Fruit fly (Drosophila melanogaster): ENCODE data around the gene Msp300.

Gene Msp300

DNA sequence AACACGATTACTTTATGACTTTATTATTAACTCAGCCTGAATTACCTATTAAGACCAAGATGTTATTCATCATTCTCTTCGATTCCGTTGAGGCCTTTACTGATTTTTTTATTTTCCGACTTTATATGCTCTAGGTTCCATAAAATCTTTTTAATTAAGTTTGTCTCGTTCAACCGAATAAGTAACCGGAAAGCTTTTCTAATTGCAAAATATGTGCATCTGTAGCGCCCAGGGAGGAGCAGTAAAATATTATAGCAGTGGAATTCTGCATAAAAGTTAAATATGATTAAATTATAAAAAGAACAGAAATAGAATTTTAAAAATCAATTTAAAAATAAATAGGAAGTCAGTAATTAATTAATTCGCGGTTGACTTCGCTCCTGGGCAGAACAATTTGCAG is 115.8 kb downstream of the Msp300 start, which contains the start of the genes CG14034 and TpnC25D (continued):
- TF ChIP-seq CG2712 (tag; optimal IDR thresholded peaks at IDR 0.05) (no peak), CG4282 (GFP tag; optimal IDR thresholded peaks at IDR 0.05) (no peak)

DNA sequence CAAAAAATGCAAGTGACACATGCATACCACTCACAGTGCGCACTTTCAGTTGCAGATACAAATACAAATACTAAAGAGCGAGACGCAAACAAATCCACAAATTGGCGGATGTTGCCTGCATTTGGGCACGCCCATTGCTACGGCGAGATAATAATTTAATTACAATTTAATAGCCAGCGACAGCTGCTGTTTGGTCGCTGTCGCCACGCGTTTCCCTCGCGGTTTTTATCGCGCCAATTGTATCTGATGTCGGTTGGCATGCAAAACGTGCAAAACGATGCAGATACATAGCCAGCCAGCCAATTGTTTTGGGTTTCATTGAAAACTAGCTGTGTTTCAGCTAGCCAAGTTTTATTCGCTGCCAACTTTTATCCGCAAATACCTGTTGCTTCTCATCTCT is 122.6 kb downstream of the Msp300 start:
- peak; percentile 98 for TF ChIP-seq CG8359 (GFP tag; optimal IDR thresholded peaks at IDR 0.05; ENCODE audit: borderline replicate concordance)
- TF ChIP-seq Med (GFP tag): peak; percentile 31
- TF ChIP-seq dmrt11E (tag; optimal IDR thresholded peaks at IDR 0.05): no peak

- TF ChIP-seq toy (GFP tag; IDR thresholded peaks at IDR 0.05) (no peak), zfh1 (GFP tag; IDR thresholded peaks at IDR 0.05) (0 out of 3 replicates have a peak, but pooled peaks have one; percentile 24), exex (tag; optimal IDR thresholded peaks at IDR 0.05) (peak; percentile 95), CG11695 (GFP tag; IDR thresholded peaks at IDR 0.05) (peak; percentile 19; the same call in 1 of the 3 replicates), inv (GFP tag; IDR thresholded peaks at IDR 0.05; ENCODE audit: partially characterized antibody) (0 out of 2 replicates have a peak, but pooled peaks have one; percentile 13), CoRest (tag; optimal IDR thresholded peaks at IDR 0.05) (no peak), CG32772 (GFP tag; IDR thresholded peaks at IDR 0.05) (peak; percentile 29; the same call in 1 of the 2 replicates), CG8359 (GFP tag; optimal IDR thresholded peaks at IDR 0.05; ENCODE audit: borderline replicate concordance) (peak; percentile 25), CG14014 (GFP tag; IDR thresholded peaks at IDR 0.05) (0 out of 2 replicates have a peak, but pooled peaks have one; percentile 24), unpg (GFP tag; optimal IDR thresholded peaks at IDR 0.05) (peak; percentile 7), so (GFP tag; IDR thresholded peaks at IDR 0.05) (no peak), ttk (GFP tag; IDR thresholded peaks at IDR 0.05) (0 out of 2 replicates have a peak, but pooled peaks have one; percentile 13), ham (GFP tag; IDR thresholded peaks at IDR 0.05) (0 out of 2 replicates have a peak, but pooled peaks have one; percentile 13), sug (tag; optimal IDR thresholded peaks at IDR 0.05) (peak; percentile 38), CG2120 (GFP tag; optimal IDR thresholded peaks at IDR 0.05) (peak; percentile 30), HmgZ (tag; optimal IDR thresholded peaks at IDR 0.05) (peak; percentile 13), Drgx (GFP tag; IDR thresholded peaks at IDR 0.05) (peak; percentile 29; the same call in 1 of the 2 replicates), Antp (GFP tag; optimal IDR thresholded peaks at IDR 0.05) (peak; percentile 10), prd (optimal IDR thresholded peaks at IDR 0.05) (no peak), prd (GFP tag; IDR thresholded peaks at IDR 0.05) (0 out of 3 replicates have a peak, but pooled peaks have one; percentile 35), CG17186 (GFP tag; optimal IDR thresholded peaks at IDR 0.05) (no peak), Camta (GFP tag; optimal IDR thresholded peaks at IDR 0.05) (no peak), CG15269 (tag; optimal IDR thresholded peaks at IDR 0.05) (peak; percentile 38), Meics (GFP tag; optimal IDR thresholded peaks at IDR 0.05) (peak; percentile 34), bab2 (GFP tag; optimal IDR thresholded peaks at IDR 0.05) (peak; percentile 1), Rfx (GFP tag; IDR thresholded peaks at IDR 0.05) (peak; percentile 67), CTCF (GFP tag; optimal IDR thresholded peaks at IDR 0.05) (no peak), fd3F (GFP tag; optimal IDR thresholded peaks at IDR 0.05) (peak; percentile 4), Atf6 (GFP tag; IDR thresholded peaks at IDR 0.05) (peak; percentile 48; the same call in 1 of the 2 replicates), CG18619 (GFP tag; optimal IDR thresholded peaks at IDR 0.05) (no peak), ci (GFP tag; IDR thresholded peaks at IDR 0.05) (0 out of 3 replicates have a peak, but pooled peaks have one; percentile 44), Mrtf (GFP tag; IDR thresholded peaks at IDR 0.05) (0 out of 3 replicates have a peak, but pooled peaks have one; percentile 37), CG8290 (GFP tag; optimal IDR thresholded peaks at IDR 0.05) (no peak), CG8290 (tag; optimal IDR thresholded peaks at IDR 0.05) (peak in 1 of 2 experiments; percentile 66), Hmr (GFP tag; optimal IDR thresholded peaks at IDR 0.05) (peak; percentile 5), CG9932 (GFP tag; IDR thresholded peaks at IDR 0.05) (peak; percentile 56), CG15514 (GFP tag; optimal IDR thresholded peaks at IDR 0.05) (peak; percentile 16), CG7839 (tag; optimal IDR thresholded peaks at IDR 0.05) (peak; percentile 11), slbo (GFP tag; IDR thresholded peaks at IDR 0.05) (peak; percentile 53), C15 (GFP tag; IDR thresholded peaks at IDR 0.05) (no peak), CG6765 (GFP tag; optimal IDR thresholded peaks at IDR 0.05) (peak; percentile 19), CG10274 (GFP tag; optimal IDR thresholded peaks at IDR 0.05) (peak; percentile 18), CG11247 (GFP tag; IDR thresholded peaks at IDR 0.05) (no peak)
Measured at dm6 chr2L:5224724-5225319, 124.1 kb downstream of the Msp300 start.

Measured in whole organism, embryonic.